Fruit fly (Drosophila melanogaster) whole organism, embryonic: ENCODE results near the gene kra.

ENCODE experiments used
- Abd-B ChIP-seq: fragments of 200-800 bp; sonication (Bioruptor generic); optimal IDR thresholded peaks from 2 replicates; lab custom pipeline; 2018; ENCODE audit warnings: missing biosample characterization, mild to moderate bottlenecking, missing genetic modification characterization, moderate library complexity
- CG10979 ChIP-seq: fragments of 200-800 bp; sonication (Bioruptor generic); optimal IDR thresholded peaks from 2 replicates; lab custom pipeline; 2018; ENCODE audit warnings: missing biosample characterization, mild to moderate bottlenecking, missing genetic modification characterization, moderate library complexity
- CG11085 ChIP-seq: fragments of 200-800 bp; sonication (Bioruptor generic); IDR thresholded peaks from 2 replicates; pipeline ENCODE4 v1.3.6; 2022; ENCODE audit warnings: missing biosample characterization, missing genetic modification characterization
- CG12071 ChIP-seq: fragments of 200-800 bp; sonication (Bioruptor generic); optimal IDR thresholded peaks from 3 replicates; lab custom pipeline; 2018; ENCODE audit warnings: missing biosample characterization, mild to moderate bottlenecking, missing genetic modification characterization
- CG12299 ChIP-seq: fragments of 200-800 bp; sonication (Bioruptor generic); optimal IDR thresholded peaks from 2 replicates; lab custom pipeline; 2018; ENCODE audit warnings: missing biosample characterization, mild to moderate bottlenecking, missing genetic modification characterization
- CG13624 ChIP-seq: fragments of 200-800 bp; sonication (Bioruptor generic); optimal IDR thresholded peaks from 2 replicates; lab custom pipeline; 2016; ENCODE audit warnings: missing biosample characterization, missing genetic modification characterization
- CG14441 ChIP-seq: fragments of 200-800 bp; sonication (Bioruptor generic); IDR thresholded peaks from 2 replicates; pipeline ENCODE4 v1.3.6; 2022; ENCODE audit warnings: missing biosample characterization, missing genetic modification characterization
- CG1529 ChIP-seq: fragments of 200-800 bp; sonication (Bioruptor generic); optimal IDR thresholded peaks from 3 replicates; lab custom pipeline; 2018; ENCODE audit warnings: missing biosample characterization, missing genetic modification characterization
- CG1603 ChIP-seq: fragments of 200-800 bp; sonication (Bioruptor generic); optimal IDR thresholded peaks from 2 replicates; lab custom pipeline; 2019; ENCODE audit warnings: missing biosample characterization, mild to moderate bottlenecking, missing genetic modification characterization, moderate library complexity
- CG17802 ChIP-seq: fragments of 200-800 bp; sonication (Bioruptor generic); optimal IDR thresholded peaks from 2 replicates; lab custom pipeline; 2018; ENCODE audit warnings: missing biosample characterization, mild to moderate bottlenecking, missing genetic modification characterization, moderate library complexity
- CG18619 ChIP-seq: fragments of 200-800 bp; sonication (Bioruptor generic); optimal IDR thresholded peaks from 3 replicates; lab custom pipeline; 2017; ENCODE audit warnings: missing biosample characterization, mild to moderate bottlenecking, missing genetic modification characterization
- CG3847 ChIP-seq: fragments of 200-800 bp; sonication (Bioruptor generic); IDR thresholded peaks from 2 replicates; pipeline ENCODE4 v1.3.6; 2022; ENCODE audit warnings: missing biosample characterization, missing genetic modification characterization
- CG9609 ChIP-seq: fragments of 200-800 bp; sonication (Bioruptor generic); optimal IDR thresholded peaks from 3 replicates; lab custom pipeline; 2016; ENCODE audit warnings: missing biosample characterization, missing genetic modification characterization
- CG9817 ChIP-seq: fragments of 200-800 bp; sonication (Bioruptor generic); optimal IDR thresholded peaks from 2 replicates; lab custom pipeline; 2018; ENCODE audit warnings: missing biosample characterization, mild to moderate bottlenecking, missing genetic modification characterization, moderate library complexity
- Chrac-16 ChIP-seq: fragments of 200-800 bp; sonication (Bioruptor generic); optimal IDR thresholded peaks from 3 replicates; lab custom pipeline; 2016; ENCODE audit warnings: missing biosample characterization, missing genetic modification characterization
- CoRest ChIP-seq: fragments of 200-800 bp; sonication (Bioruptor generic); optimal IDR thresholded peaks from 3 replicates; lab custom pipeline; 2018; ENCODE audit warnings: missing biosample characterization, mild to moderate bottlenecking, missing genetic modification characterization, moderate library complexity
- Doc2 ChIP-seq: fragments of 200-800 bp; sonication (Bioruptor generic); IDR thresholded peaks from 2 replicates; pipeline ENCODE4 v1.3.6; 2022; ENCODE audit warnings: missing biosample characterization, missing genetic modification characterization
- Dp ChIP-seq: fragments of 200-800 bp; sonication (Bioruptor generic); optimal IDR thresholded peaks from 2 replicates; lab custom pipeline; 2018; ENCODE audit warnings: missing biosample characterization, mild to moderate bottlenecking, missing genetic modification characterization, moderate library complexity
- Ets97D ChIP-seq: fragments of 200-800 bp; sonication (Bioruptor generic); optimal IDR thresholded peaks from 3 replicates; lab custom pipeline; 2016; ENCODE audit warnings: missing biosample characterization, missing genetic modification characterization
- H2.0 ChIP-seq: fragments of 200-800 bp; sonication (Bioruptor generic); IDR thresholded peaks from 2 replicates; pipeline ENCODE4 v1.3.6; 2022; ENCODE audit warnings: missing biosample characterization, missing genetic modification characterization
- Hr3 ChIP-seq: fragments of 200-800 bp; sonication (Bioruptor generic); optimal IDR thresholded peaks from 3 replicates; lab custom pipeline; 2016; ENCODE audit warnings: missing biosample characterization, missing genetic modification characterization
- Max ChIP-seq: fragments of 200-800 bp; sonication (Bioruptor generic); optimal IDR thresholded peaks from 2 replicates; lab custom pipeline; 2016; ENCODE audit warnings: missing biosample characterization, mild to moderate bottlenecking, missing genetic modification characterization
- Med ChIP-seq: fragments of 200-800 bp; sonication (Bioruptor generic); peaks from one replicate; lab custom pipeline; 2016; ENCODE audit warnings: missing biosample characterization, missing genetic modification characterization, mild to moderate bottlenecking, inconsistent platforms, moderate library complexity
- Sin3A ChIP-seq: fragments of >200 bp; optimal IDR thresholded peaks from 2 replicates; lab custom pipeline; 2018
- TFAM ChIP-seq: fragments of 200-800 bp; sonication (Bioruptor generic); optimal IDR thresholded peaks from 2 replicates; lab custom pipeline; 2017; ENCODE audit warnings: missing biosample characterization, missing genetic modification characterization, inconsistent platforms
- Usf ChIP-seq: fragments of 200-800 bp; sonication (Bioruptor generic); optimal IDR thresholded peaks from 2 replicates; lab custom pipeline; 2017; ENCODE audit warnings: missing genotype, missing biosample characterization, missing genetic modification characterization
- cato ChIP-seq: fragments of 200-800 bp; sonication (Bioruptor generic); optimal IDR thresholded peaks from 2 replicates; lab custom pipeline; 2016; ENCODE audit warnings: missing biosample characterization, missing genetic modification characterization, borderline replicate concordance
- gcm2 ChIP-seq: fragments of 200-800 bp; sonication (Bioruptor generic); optimal IDR thresholded peaks from 2 replicates; lab custom pipeline; 2016; ENCODE audit warnings: missing biosample characterization, missing genetic modification characterization
- grau ChIP-seq: fragments of 200-800 bp; optimal IDR thresholded peaks from 3 replicates; lab custom pipeline; 2019; ENCODE audit warnings: missing biosample characterization, mild to moderate bottlenecking, missing genetic modification characterization, moderate library complexity
- grn ChIP-seq: fragments of 200-800 bp; sonication (Bioruptor generic); optimal IDR thresholded peaks from 3 replicates; lab custom pipeline; 2017; ENCODE audit warnings: missing biosample characterization, missing genetic modification characterization
- gsb-n ChIP-seq: fragments of 200-800 bp; sonication (Bioruptor generic); optimal IDR thresholded peaks from 3 replicates; lab custom pipeline; 2018; ENCODE audit warnings: missing biosample characterization, mild to moderate bottlenecking, missing genetic modification characterization
- ham ChIP-seq: fragments of 200-800 bp; sonication (Bioruptor generic); IDR thresholded peaks from 2 replicates; pipeline ENCODE4 v1.3.6; 2022; ENCODE audit warnings: missing biosample characterization, missing genetic modification characterization
- hb ChIP-seq: fragments of 200-800 bp; sonication (Bioruptor generic); IDR thresholded peaks from 3 replicates; pipeline ENCODE4 v1.3.6; 2022; ENCODE audit warnings: missing biosample characterization, missing genetic modification characterization; ENCODE audit not compliant: partially characterized antibody
- inv ChIP-seq: fragments of 200-800 bp; sonication (Bioruptor generic); IDR thresholded peaks from 2 replicates; pipeline ENCODE4 v1.3.6; 2022; ENCODE audit warnings: missing biosample characterization, missing genetic modification characterization; ENCODE audit not compliant: partially characterized antibody
- jumu ChIP-seq: fragments of 200-800 bp; sonication (Bioruptor generic); optimal IDR thresholded peaks from 3 replicates; lab custom pipeline; 2016; ENCODE audit warnings: missing biosample characterization, missing genetic modification characterization
- mam ChIP-seq: fragments of 200-800 bp; sonication (Bioruptor generic); optimal IDR thresholded peaks from 3 replicates; lab custom pipeline; 2016; ENCODE audit warnings: missing biosample characterization, missing genetic modification characterization
- mld ChIP-seq: fragments of 200-800 bp; sonication (Bioruptor generic); IDR thresholded peaks from 3 replicates; pipeline ENCODE4 v1.3.6; 2022; ENCODE audit warnings: missing biosample characterization, missing genetic modification characterization; ENCODE audit not compliant: partially characterized antibody
- nerfin-1 ChIP-seq: fragments of 200-800 bp; sonication (Bioruptor generic); optimal IDR thresholded peaks from 3 replicates; lab custom pipeline; 2019; ENCODE audit warnings: missing biosample characterization, mild to moderate bottlenecking, missing genetic modification characterization, moderate library complexity
- nmo ChIP-seq: fragments of 200-800 bp; sonication (Bioruptor generic); optimal IDR thresholded peaks from 2 replicates; lab custom pipeline; 2018; ENCODE audit warnings: missing biosample characterization, mild to moderate bottlenecking, missing genetic modification characterization, moderate library complexity
- prd ChIP-seq, 3 experiments: fragments of >200 bp in 2 of 3; fragments of 200-800 bp in 1 of 3; sonication (Bioruptor generic) in 1 of 3; optimal IDR thresholded peaks in 2 of 3; IDR thresholded peaks in 1 of 3; 2 replicates in 2 of 3; 3 replicates in 1 of 3; pipeline versions ENCODE4 v1.3.6 to Lab custom; 2017 to 2022; ENCODE audit warnings: missing biosample characterization in 1 of 3, missing genetic modification characterization in 1 of 3
- row ChIP-seq: fragments of 200-800 bp; sonication (Bioruptor generic); IDR thresholded peaks from 3 replicates; pipeline ENCODE4 v1.3.6; 2022; ENCODE audit warnings: missing biosample characterization, missing genetic modification characterization
- sd ChIP-seq: fragments of 200-800 bp; sonication (Bioruptor generic); optimal IDR thresholded peaks from 3 replicates; lab custom pipeline; 2018; ENCODE audit warnings: missing biosample characterization, mild to moderate bottlenecking, missing genetic modification characterization, moderate library complexity
- sens ChIP-seq: fragments of 200-800 bp; sonication (Bioruptor generic); peaks from one replicate; lab custom pipeline; 2016; ENCODE audit warnings: missing biosample characterization, missing genetic modification characterization
- sob ChIP-seq: fragments of 200-800 bp; sonication (Bioruptor generic); IDR thresholded peaks from 2 replicates; pipeline ENCODE4 v1.3.6; 2022; ENCODE audit warnings: missing biosample characterization, missing genetic modification characterization
- tio ChIP-seq: fragments of 200-800 bp; sonication (Bioruptor generic); optimal IDR thresholded peaks from 2 replicates; lab custom pipeline; 2017; ENCODE audit warnings: missing biosample characterization, missing genetic modification characterization, inconsistent platforms
- trem ChIP-seq: fragments of 200-800 bp; optimal IDR thresholded peaks from 3 replicates; lab custom pipeline; 2019; ENCODE audit warnings: missing biosample characterization, mild to moderate bottlenecking, missing genetic modification characterization, moderate library complexity
- ttk ChIP-seq: fragments of 200-800 bp; sonication (Bioruptor generic); IDR thresholded peaks from 2 replicates; pipeline ENCODE4 v2.1.2; 2022; ENCODE audit warnings: missing biosample characterization, missing genetic modification characterization
- vnd ChIP-seq: fragments of 200-800 bp; sonication (Bioruptor generic); IDR thresholded peaks from 3 replicates; pipeline ENCODE4 v1.3.6; 2022; ENCODE audit warnings: missing biosample characterization, missing genetic modification characterization; ENCODE audit not compliant: partially characterized antibody

Gene kra

dm6 chr3R:5648569-5649476 is 47.9 kb upstream of the kra start, which contains the start of the genes MTA1-like and Sec23 (continued):
- TF ChIP-seq CG9817 (tag; lab: Kevin White, UChicago) (peak; percentile 47), CG13624 (GFP tag; lab: Kevin White, UChicago) (peak; percentile 8), Hr3 (GFP tag; lab: Kevin White, UChicago) (peak; percentile 75), grau (tag; lab: Kevin White, UChicago) (peak; percentile 63), tio (GFP tag; lab: Kevin White, UChicago) (no peak), sens (GFP tag; lab: Kevin White, UChicago) (peak; percentile 81), CG1529 (peak; percentile 14), Chrac-16 (GFP tag; lab: Kevin White, UChicago) (peak; percentile 43), CG18619 (peak; percentile 57), sd (tag; lab: Kevin White, UChicago) (peak; percentile 42), CG12071 (no peak), Abd-B (GFP tag; lab: Kevin White, UChicago) (peak; percentile 71), H2.0 (GFP tag; lab: Robert Waterston, UW) (no peak), gsb-n (tag; lab: Kevin White, UChicago) (peak; percentile 25), hb (GFP tag; lab: Robert Waterston, UW) (peak; percentile 96), TFAM (GFP tag; lab: Kevin White, UChicago) (no peak), CG11085 (no peak), nmo (GFP tag; lab: Kevin White, UChicago) (peak; percentile 79), Doc2 (no peak), CoRest (tag; lab: Kevin White, UChicago) (peak; percentile 78), CG10979 (tag; lab: Kevin White, UChicago) (peak; percentile 37), Sin3A (lab: Kevin White, UChicago) (peak; percentile 56), Med (GFP tag; lab: Kevin White, UChicago) (peak; percentile 80), row (GFP tag; lab: Robert Waterston, UW) (peak; percentile 91), nerfin-1 (peak; percentile 9), CG12299 (no peak), Usf (GFP tag; lab: Kevin White, UChicago) (peak; percentile 6), ttk (GFP tag; lab: Robert Waterston, UW) (peak; percentile 37; the same call in 1 of the 2 replicates), CG1603 (tag; lab: Kevin White, UChicago) (peak; percentile 49), jumu (no peak), mld (GFP tag; lab: Robert Waterston, UW) (peak; percentile 91), inv (GFP tag; lab: Robert Waterston, UW) (peak; percentile 96), vnd (GFP tag; lab: Robert Waterston, UW) (peak; percentile 95), grn (GFP tag; lab: Kevin White, UChicago) (peak; percentile 30), Max (GFP tag; lab: Kevin White, UChicago) (peak; percentile 50), sob (GFP tag; lab: Robert Waterston, UW) (0 out of 2 replicates have a peak, but pooled peaks have one; percentile 33), CG17802 (tag; lab: Kevin White, UChicago) (peak; percentile 27), trem (peak; percentile 75), CG9609 (peak; percentile 22), CG3847 (GFP tag; lab: Robert Waterston, UW) (peak; percentile 61), Ets97D (peak; percentile 64), CG14441 (GFP tag; lab: Robert Waterston, UW) (peak; percentile 25; the same call in 1 of the 2 replicates), Dp (GFP tag; lab: Kevin White, UChicago) (peak; percentile 5), prd (optimal IDR thresholded peaks at IDR 0.05; lab: Kevin White, UChicago) (no peak), prd (GFP tag; IDR thresholded peaks at IDR 0.05; lab: Robert Waterston, UW) (peak; percentile 52; the same call in 1 of the 3 replicates), mam (peak; percentile 53), gcm2 (GFP tag; lab: Kevin White, UChicago) (peak; percentile 47), cato (GFP tag; lab: Kevin White, UChicago) (no peak), ham (GFP tag; lab: Robert Waterston, UW) (no peak)
